Fruit fly (Drosophila melanogaster): Measurements from ENCODE around the gene CG2887.
A peak's percentile ranks its signal among the peaks of the same experiment; 100 is the strongest.

The CG2887 gene

DNA sequence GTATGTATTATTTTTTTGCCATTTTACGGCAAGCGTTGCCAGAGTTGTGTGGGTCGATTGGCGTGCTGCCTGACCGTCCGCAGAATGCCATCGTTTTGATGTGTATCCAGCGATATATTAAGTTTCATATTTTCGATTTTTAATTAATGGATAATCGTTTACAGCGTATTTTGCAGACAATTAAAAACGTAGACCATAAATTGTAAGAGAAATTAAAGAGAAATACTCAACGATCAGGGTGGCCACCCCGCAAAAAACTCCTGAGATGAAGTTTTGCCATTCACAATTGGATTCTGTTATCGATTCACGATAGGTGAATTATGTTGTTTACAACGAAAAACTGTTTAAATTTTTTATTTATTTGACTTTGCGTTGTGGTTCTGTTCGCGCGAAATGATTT, 3.7 kb downstream of the CG2887 start, which contains the start of gene nocte (continued):
- TF ChIP-seq CG30403 (GFP tag; optimal IDR thresholded peaks at IDR 0.05) = peak; percentile 21
- peak; percentile 48; the same call in 1 of the 2 replicates for TF ChIP-seq unc-4 (GFP tag; IDR thresholded peaks at IDR 0.05; ENCODE audit: partially characterized antibody)
- TF ChIP-seq CG3065 (GFP tag; optimal IDR thresholded peaks at IDR 0.05) = no peak
- TF ChIP-seq CG10321 (GFP tag; IDR thresholded peaks at IDR 0.05) = no peak
- TF ChIP-seq HLH54F (GFP tag; optimal IDR thresholded peaks at IDR 0.05) = no peak
- peak; percentile 30 for TF ChIP-seq CG14710 (tag; optimal IDR thresholded peaks at IDR 0.05)
- no peak for TF ChIP-seq Meics (GFP tag; optimal IDR thresholded peaks at IDR 0.05)
- no peak for TF ChIP-seq ab (GFP tag; optimal IDR thresholded peaks at IDR 0.05)
- TF ChIP-seq Deaf1 (tag; optimal IDR thresholded peaks at IDR 0.05) = no peak
- TF ChIP-seq emc (GFP tag; optimal IDR thresholded peaks at IDR 0.05) = no peak
- TF ChIP-seq CG13287 (GFP tag; IDR thresholded peaks at IDR 0.05; ENCODE audit: partially characterized antibody) = peak; percentile 55
- no peak for TF ChIP-seq kay (GFP tag; optimal IDR thresholded peaks at IDR 0.05)
- peak; percentile 73 for TF ChIP-seq CG9437 (GFP tag; optimal IDR thresholded peaks at IDR 0.05)
- TF ChIP-seq Awh (GFP tag; IDR thresholded peaks at IDR 0.05) = no peak
- peak; percentile 85 for TF ChIP-seq sens (GFP tag)
- TF ChIP-seq Med (GFP tag) = peak; percentile 83
- TF ChIP-seq sc (optimal IDR thresholded peaks at IDR 0.05) = no peak
- no peak for TF ChIP-seq sc (GFP tag; optimal IDR thresholded peaks at IDR 0.05)
- no peak for TF ChIP-seq CG11247 (GFP tag; IDR thresholded peaks at IDR 0.05)
- peak; percentile 20 for TF ChIP-seq CG30020 (tag; optimal IDR thresholded peaks at IDR 0.05)
- TF ChIP-seq D19B (GFP tag; optimal IDR thresholded peaks at IDR 0.05) = no peak
- no peak for TF ChIP-seq Lpt (GFP tag; optimal IDR thresholded peaks at IDR 0.05)
- TF ChIP-seq mam (GFP tag; optimal IDR thresholded peaks at IDR 0.05) = peak; percentile 44
- peak; percentile 35 for TF ChIP-seq CG13624 (GFP tag; optimal IDR thresholded peaks at IDR 0.05)
- TF ChIP-seq psq (GFP tag; optimal IDR thresholded peaks at IDR 0.05) = no peak
- TF ChIP-seq CG12219 (GFP tag; optimal IDR thresholded peaks at IDR 0.05) = no peak
- no peak for TF ChIP-seq scrt (GFP tag; optimal IDR thresholded peaks at IDR 0.05)
- no peak for TF ChIP-seq CG14667 (GFP tag; IDR thresholded peaks at IDR 0.05)
- no peak for TF ChIP-seq CG11696 (GFP tag; IDR thresholded peaks at IDR 0.05)
- no peak for TF ChIP-seq CG6175 (GFP tag; IDR thresholded peaks at IDR 0.05)
- TF ChIP-seq corto (GFP tag; optimal IDR thresholded peaks at IDR 0.05) = no peak
- TF ChIP-seq Abd-B (GFP tag; optimal IDR thresholded peaks at IDR 0.05) = no peak
- TF ChIP-seq gcm (GFP tag; optimal IDR thresholded peaks at IDR 0.05) = no peak
- no peak for TF ChIP-seq Hmx (GFP tag; optimal IDR thresholded peaks at IDR 0.05)
- TF ChIP-seq CG14050 (GFP tag; IDR thresholded peaks at IDR 0.05) = no peak
- TF ChIP-seq chif (GFP tag; optimal IDR thresholded peaks at IDR 0.05) = peak in 1 of 2 experiments; percentile 12
- 0 out of 2 replicates have a peak, but pooled peaks have one; percentile 35 for TF ChIP-seq CG42726 (GFP tag; IDR thresholded peaks at IDR 0.05; ENCODE audit: partially characterized antibody)
- no peak for TF ChIP-seq toy (GFP tag; IDR thresholded peaks at IDR 0.05)
- TF ChIP-seq HLH3B (GFP tag; IDR thresholded peaks at IDR 0.05) = no peak
- no peak for TF ChIP-seq Eip74EF (GFP tag; optimal IDR thresholded peaks at IDR 0.05)
- no peak for TF ChIP-seq ap (GFP tag; IDR thresholded peaks at IDR 0.05)
- TF ChIP-seq CG17829 (tag; optimal IDR thresholded peaks at IDR 0.05) = peak; percentile 30
- peak; percentile 57 for TF ChIP-seq Bgb (GFP tag; IDR thresholded peaks at IDR 0.05; ENCODE audit: partially characterized antibody)
- no peak for TF ChIP-seq HmgZ (tag; optimal IDR thresholded peaks at IDR 0.05)
- TF ChIP-seq CG18764 (GFP tag; optimal IDR thresholded peaks at IDR 0.05) = no peak
- peak; percentile 36 for TF ChIP-seq gro (GFP tag; optimal IDR thresholded peaks at IDR 0.05)
- no peak for TF ChIP-seq Poxn (GFP tag; IDR thresholded peaks at IDR 0.05)
- no peak for TF ChIP-seq CG4820 (GFP tag; optimal IDR thresholded peaks at IDR 0.05)
- TF ChIP-seq CG2712 (tag; optimal IDR thresholded peaks at IDR 0.05) = peak; percentile 98
- TF ChIP-seq CG17912 (GFP tag; optimal IDR thresholded peaks at IDR 0.05) = no peak
- peak; percentile 67; the same call in 2 of the 3 replicates for TF ChIP-seq CG16813 (GFP tag; IDR thresholded peaks at IDR 0.05; ENCODE audit: partially characterized antibody)
- TF ChIP-seq dpn (GFP tag; optimal IDR thresholded peaks at IDR 0.05) = peak; percentile 5 to 11
